Fruit fly (Drosophila melanogaster) whole organism, embryonic: Measurements from ENCODE around the gene rempA.

Source experiments
- Atf3 ChIP-seq: fragments of 200-800 bp; sonication (Bioruptor generic); optimal IDR thresholded peaks from 3 replicates; lab custom pipeline; 2016; ENCODE audit warnings: missing biosample characterization, missing genetic modification characterization
- Bgb ChIP-seq: fragments of 200-800 bp; sonication (Bioruptor generic); IDR thresholded peaks from 2 replicates; pipeline ENCODE4 v1.3.6; 2022; ENCODE audit warnings: missing biosample characterization, missing genetic modification characterization; ENCODE audit not compliant: partially characterized antibody
- BtbVII ChIP-seq: fragments of 200-800 bp; sonication (Bioruptor generic); optimal IDR thresholded peaks from 3 replicates; lab custom pipeline; 2017; ENCODE audit warnings: missing biosample characterization, mild to moderate bottlenecking, missing genetic modification characterization
- CG10366 ChIP-seq: fragments of 200-800 bp; sonication (Bioruptor generic); IDR thresholded peaks from 2 replicates; pipeline ENCODE4 v1.3.6; 2022; ENCODE audit warnings: missing biosample characterization, missing genetic modification characterization
- CG10654 ChIP-seq: fragments of 200-800 bp; sonication (Bioruptor generic); optimal IDR thresholded peaks from 2 replicates; lab custom pipeline; 2016; ENCODE audit warnings: missing biosample characterization, missing genetic modification characterization
- CG12071 ChIP-seq: fragments of 200-800 bp; sonication (Bioruptor generic); optimal IDR thresholded peaks from 3 replicates; lab custom pipeline; 2018; ENCODE audit warnings: missing biosample characterization, mild to moderate bottlenecking, missing genetic modification characterization
- CG12155 ChIP-seq: fragments of 200-800 bp; sonication (Bioruptor generic); optimal IDR thresholded peaks from 3 replicates; lab custom pipeline; 2016; ENCODE audit warnings: missing biosample characterization, missing genetic modification characterization
- CG12219 ChIP-seq: fragments of 200-800 bp; sonication (Bioruptor generic); optimal IDR thresholded peaks from 3 replicates; lab custom pipeline; 2018; ENCODE audit warnings: missing biosample characterization, mild to moderate bottlenecking, missing genetic modification characterization
- CG15073 ChIP-seq: fragments of 200-800 bp; sonication (Bioruptor generic); optimal IDR thresholded peaks from 2 replicates; lab custom pipeline; 2016; ENCODE audit warnings: missing biosample characterization, missing genetic modification characterization
- CG17359 ChIP-seq: fragments of 200-800 bp; sonication (Bioruptor generic); optimal IDR thresholded peaks from 3 replicates; lab custom pipeline; 2018; ENCODE audit warnings: missing biosample characterization, mild to moderate bottlenecking, missing genetic modification characterization, moderate library complexity
- CG18764 ChIP-seq: fragments of 200-800 bp; sonication (Bioruptor generic); optimal IDR thresholded peaks from 3 replicates; lab custom pipeline; 2016; ENCODE audit warnings: missing biosample characterization, missing genetic modification characterization
- CG2202 ChIP-seq: fragments of 200-800 bp; sonication (Bioruptor generic); optimal IDR thresholded peaks from 2 replicates; lab custom pipeline; 2018; ENCODE audit warnings: missing biosample characterization, mild to moderate bottlenecking, missing genetic modification characterization
- CG2678 ChIP-seq: fragments of 200-800 bp; sonication (Bioruptor generic); optimal IDR thresholded peaks from 3 replicates; lab custom pipeline; 2019; ENCODE audit warnings: missing biosample characterization, mild to moderate bottlenecking, missing genetic modification characterization, moderate library complexity
- CG2875 ChIP-seq: fragments of 200-800 bp; sonication (Bioruptor generic); optimal IDR thresholded peaks from 2 replicates; lab custom pipeline; 2017; ENCODE audit warnings: missing biosample characterization, mild to moderate bottlenecking, missing genetic modification characterization, missing genetic modification reagents
- CG32772 ChIP-seq: fragments of 200-800 bp; sonication (Bioruptor generic); IDR thresholded peaks from 2 replicates; pipeline ENCODE4 v1.3.6; 2022; ENCODE audit warnings: missing biosample characterization, missing genetic modification characterization
- CG4424 ChIP-seq: fragments of 200-800 bp; sonication (Bioruptor generic); optimal IDR thresholded peaks from 3 replicates; lab custom pipeline; 2016; ENCODE audit warnings: missing biosample characterization, missing genetic modification characterization
- CG4730 ChIP-seq: fragments of 200-800 bp; sonication (Bioruptor generic); IDR thresholded peaks from 2 replicates; pipeline ENCODE4 v1.3.6; 2022; ENCODE audit warnings: missing biosample characterization, missing genetic modification characterization
- CG5180 ChIP-seq: fragments of 200-800 bp; sonication (Bioruptor generic); optimal IDR thresholded peaks from 3 replicates; lab custom pipeline; 2017; ENCODE audit warnings: missing biosample characterization, missing genetic modification characterization, mild to moderate bottlenecking, moderate library complexity, missing genetic modification reagents
- CG5245 ChIP-seq: fragments of 200-800 bp; sonication (Bioruptor generic); optimal IDR thresholded peaks from 3 replicates; lab custom pipeline; 2016; ENCODE audit warnings: missing biosample characterization, missing genetic modification characterization
- CG5953 ChIP-seq: fragments of 200-800 bp; sonication (Bioruptor generic); IDR thresholded peaks from 2 replicates; pipeline ENCODE4 v1.3.6; 2022; ENCODE audit warnings: missing biosample characterization, missing genetic modification characterization
- CG6654 ChIP-seq: fragments of 200-800 bp; sonication (Bioruptor generic); optimal IDR thresholded peaks from 2 replicates; lab custom pipeline; 2017; ENCODE audit warnings: missing biosample characterization, mild to moderate bottlenecking, missing genetic modification characterization
- CG6683 ChIP-seq: fragments of 200-800 bp; sonication (Bioruptor generic); optimal IDR thresholded peaks from 2 replicates; lab custom pipeline; 2017; ENCODE audit warnings: missing biosample characterization, mild to moderate bottlenecking, missing genetic modification characterization, missing genetic modification reagents
- CG6813 ChIP-seq: fragments of 200-800 bp; sonication (Bioruptor generic); optimal IDR thresholded peaks from 2 replicates; lab custom pipeline; 2017; ENCODE audit warnings: missing biosample characterization, missing genetic modification characterization, mild to moderate bottlenecking, moderate library complexity, missing genetic modification reagents
- CG8281 ChIP-seq: fragments of 200-800 bp; sonication (Bioruptor generic); optimal IDR thresholded peaks from 2 replicates; lab custom pipeline; 2018; ENCODE audit warnings: missing biosample characterization, mild to moderate bottlenecking, missing genetic modification characterization, moderate library complexity
- D19A ChIP-seq: fragments of 200-800 bp; optimal IDR thresholded peaks from 3 replicates; lab custom pipeline; 2019; ENCODE audit warnings: missing biosample characterization, mild to moderate bottlenecking, missing genetic modification characterization, moderate library complexity
- Deaf1 ChIP-seq: fragments of 200-800 bp; optimal IDR thresholded peaks from 3 replicates; lab custom pipeline; 2019; ENCODE audit warnings: missing biosample characterization, mild to moderate bottlenecking, missing genetic modification characterization, moderate library complexity
- Dip2 ChIP-seq: fragments of 200-800 bp; sonication (Bioruptor generic); IDR thresholded peaks from 2 replicates; pipeline ENCODE4 v1.3.6; 2022; ENCODE audit warnings: missing biosample characterization, missing genetic modification characterization
- ERR ChIP-seq: fragments of 200-800 bp; sonication (Bioruptor generic); optimal IDR thresholded peaks from 2 replicates; lab custom pipeline; 2016; ENCODE audit warnings: missing biosample characterization, missing genetic modification characterization
- Fer2 ChIP-seq: fragments of 200-800 bp; sonication (Bioruptor generic); optimal IDR thresholded peaks from 2 replicates; lab custom pipeline; 2018; ENCODE audit warnings: missing biosample characterization, mild to moderate bottlenecking, missing genetic modification characterization, moderate library complexity
- Gug ChIP-seq: fragments of 200-800 bp; sonication (Bioruptor generic); IDR thresholded peaks from 4 replicates; pipeline ENCODE4 v1.3.6; 2022; ENCODE audit warnings: missing biosample characterization, missing genetic modification characterization
- NC2α ChIP-seq: fragments of 200-800 bp; sonication (Bioruptor generic); optimal IDR thresholded peaks from 2 replicates; lab custom pipeline; 2016; ENCODE audit warnings: missing biosample characterization, missing genetic modification characterization
- Oaz ChIP-seq: fragments of 200-800 bp; sonication (Bioruptor generic); IDR thresholded peaks from 2 replicates; pipeline ENCODE4 v1.3.6; 2022; ENCODE audit warnings: missing biosample characterization, missing genetic modification characterization
- Opbp ChIP-seq: fragments of 200-800 bp; sonication (Bioruptor generic); IDR thresholded peaks from 3 replicates; pipeline ENCODE4 v1.3.6; 2022; ENCODE audit warnings: missing biosample characterization, missing genetic modification characterization; ENCODE audit not compliant: partially characterized antibody
- Ptx1 ChIP-seq: fragments of 200-800 bp; sonication (Bioruptor generic); IDR thresholded peaks from 2 replicates; pipeline ENCODE4 v1.3.6; 2022; ENCODE audit warnings: missing biosample characterization, missing genetic modification characterization
- ase ChIP-seq: fragments of 200-800 bp; sonication (Bioruptor generic); IDR thresholded peaks from 3 replicates; pipeline ENCODE4 v1.3.6; 2022; ENCODE audit warnings: missing biosample characterization, missing genetic modification characterization
- ash1 ChIP-seq: fragments of 200-800 bp; sonication (Bioruptor generic); optimal IDR thresholded peaks from 2 replicates; lab custom pipeline; 2018; ENCODE audit warnings: missing biosample characterization, mild to moderate bottlenecking, missing genetic modification characterization
- bcd ChIP-seq: fragments of 200-800 bp; sonication (Bioruptor generic); optimal IDR thresholded peaks from 2 replicates; lab custom pipeline; 2017; ENCODE audit warnings: missing biosample characterization, mild to moderate bottlenecking, missing genetic modification characterization
- cg ChIP-seq: fragments of 200-800 bp; sonication (Bioruptor generic); optimal IDR thresholded peaks from 3 replicates; lab custom pipeline; 2019; ENCODE audit warnings: missing biosample characterization, mild to moderate bottlenecking, missing genetic modification characterization, moderate library complexity
- danr ChIP-seq: fragments of 200-800 bp; sonication (Bioruptor generic); IDR thresholded peaks from 2 replicates; pipeline ENCODE4 v1.3.6; 2022; ENCODE audit warnings: missing biosample characterization, missing genetic modification characterization
- eyg ChIP-seq: fragments of 200-800 bp; sonication (Bioruptor generic); optimal IDR thresholded peaks from 3 replicates; lab custom pipeline; 2016; ENCODE audit warnings: missing biosample characterization, missing genetic modification characterization
- grn ChIP-seq: fragments of 200-800 bp; sonication (Bioruptor generic); optimal IDR thresholded peaks from 3 replicates; lab custom pipeline; 2017; ENCODE audit warnings: missing biosample characterization, missing genetic modification characterization
- gro ChIP-seq: fragments of 200-800 bp; sonication (Bioruptor generic); optimal IDR thresholded peaks from 2 replicates; lab custom pipeline; 2016; ENCODE audit warnings: missing biosample characterization, missing genetic modification characterization
- her ChIP-seq: fragments of 200-800 bp; sonication (Bioruptor generic); optimal IDR thresholded peaks from 2 replicates; lab custom pipeline; 2016; ENCODE audit warnings: missing biosample characterization, missing genetic modification characterization
- jigr1 ChIP-seq: fragments of 200-800 bp; sonication (Bioruptor generic); IDR thresholded peaks from 3 replicates; pipeline ENCODE4 v1.3.6; 2022; ENCODE audit warnings: missing biosample characterization, missing genetic modification characterization
- mirr ChIP-seq: fragments of 200-800 bp; sonication (Bioruptor generic); optimal IDR thresholded peaks from 3 replicates; lab custom pipeline; 2018; ENCODE audit warnings: missing biosample characterization, mild to moderate bottlenecking, missing genetic modification characterization
- nerfin-2 ChIP-seq: fragments of 200-800 bp; sonication (Bioruptor generic); IDR thresholded peaks from 2 replicates; pipeline ENCODE4 v1.3.6; 2022; ENCODE audit warnings: missing biosample characterization, missing genetic modification characterization; ENCODE audit not compliant: partially characterized antibody
- pros ChIP-seq: fragments of 200-800 bp; sonication (Bioruptor generic); optimal IDR thresholded peaks from 3 replicates; lab custom pipeline; 2019; ENCODE audit warnings: missing biosample characterization, mild to moderate bottlenecking, missing genetic modification characterization, moderate library complexity
- sens ChIP-seq: fragments of 200-800 bp; sonication (Bioruptor generic); peaks from one replicate; lab custom pipeline; 2016; ENCODE audit warnings: missing biosample characterization, missing genetic modification characterization
- stwl ChIP-seq: fragments of 200-800 bp; sonication (Bioruptor generic); optimal IDR thresholded peaks from 3 replicates; lab custom pipeline; 2018; ENCODE audit warnings: missing biosample characterization, mild to moderate bottlenecking, missing genetic modification characterization, moderate library complexity
- vfl ChIP-seq: fragments of 200-800 bp; sonication (Bioruptor generic); optimal IDR thresholded peaks from 2 replicates; lab custom pipeline; 2016; ENCODE audit warnings: missing biosample characterization, missing genetic modification characterization
- zen ChIP-seq: fragments of 200-800 bp; sonication (Bioruptor generic); optimal IDR thresholded peaks from 3 replicates; lab custom pipeline; 2018; ENCODE audit warnings: missing biosample characterization, mild to moderate bottlenecking, missing genetic modification characterization, moderate library complexity
- zfh2 ChIP-seq: fragments of 200-800 bp; sonication (Bioruptor generic); optimal IDR thresholded peaks from 2 replicates; lab custom pipeline; 2016; ENCODE audit warnings: missing biosample characterization, missing genetic modification characterization

Gene rempA

dm6 chr2L:568030-568429 lies 7.9 kb upstream of the rempA start, which contains the start of the genes Nle and Sf3b1 (continued):
- TF ChIP-seq CG12071 (GFP tag; lab: Kevin White, UChicago): no peak
- peak; percentile 67 for TF ChIP-seq vfl (GFP tag; lab: Kevin White, UChicago)
- peak; percentile 88 for TF ChIP-seq Opbp (GFP tag; lab: Robert Waterston, UW)
- TF ChIP-seq CG8281: no peak
- peak; percentile 37 for TF ChIP-seq zfh2 (GFP tag; lab: Kevin White, UChicago)
- no peak for TF ChIP-seq eyg (GFP tag; lab: Kevin White, UChicago)
- peak; percentile 80 for TF ChIP-seq nerfin-2 (GFP tag; lab: Robert Waterston, UW)
- TF ChIP-seq CG6813 (GFP tag; lab: Kevin White, UChicago): no peak
- no peak for TF ChIP-seq danr (GFP tag; lab: Robert Waterston, UW)
- TF ChIP-seq CG2202 (tag; lab: Kevin White, UChicago): peak; percentile 8
- 0 out of 2 replicates have a peak, but pooled peaks have one; percentile 19 for TF ChIP-seq Ptx1 (GFP tag; lab: Robert Waterston, UW)
- no peak for TF ChIP-seq Dip2 (GFP tag; lab: Robert Waterston, UW)
- no peak for TF ChIP-seq Oaz (GFP tag; lab: Robert Waterston, UW)
- TF ChIP-seq CG12219 (GFP tag; lab: Kevin White, UChicago): no peak
- no peak for TF ChIP-seq her (GFP tag; lab: Kevin White, UChicago)
- no peak for TF ChIP-seq CG6683
- no peak for TF ChIP-seq ERR (GFP tag; lab: Kevin White, UChicago)
- TF ChIP-seq CG6654 (GFP tag; lab: Kevin White, UChicago): no peak
- peak; percentile 27; the same call in 1 of the 4 replicates for TF ChIP-seq Gug (GFP tag; lab: Robert Waterston, UW)
- TF ChIP-seq CG4424 (GFP tag; lab: Kevin White, UChicago): peak; percentile 54
- TF ChIP-seq CG4730 (GFP tag; lab: Robert Waterston, UW): no peak
- TF ChIP-seq CG2875 (GFP tag; lab: Kevin White, UChicago): no peak
- peak; percentile 53 for TF ChIP-seq Fer2 (tag; lab: Kevin White, UChicago)
- peak; percentile 37 for TF ChIP-seq CG12155 (GFP tag; lab: Kevin White, UChicago)
- TF ChIP-seq ash1 (GFP tag; lab: Kevin White, UChicago): no peak
- TF ChIP-seq bcd (GFP tag; lab: Kevin White, UChicago): no peak
- peak; percentile 89 for TF ChIP-seq Bgb
- no peak for TF ChIP-seq D19A (tag; lab: Kevin White, UChicago)
- TF ChIP-seq Atf3 (GFP tag; lab: Kevin White, UChicago): peak; percentile 12
- no peak for TF ChIP-seq CG5953 (GFP tag; lab: Robert Waterston, UW)
- peak; percentile 8; the same call in 1 of the 2 replicates for TF ChIP-seq CG10366 (GFP tag; lab: Robert Waterston, UW)
- TF ChIP-seq CG15073 (GFP tag; lab: Kevin White, UChicago): no peak
- peak; percentile 39 for TF ChIP-seq CG17359 (tag; lab: Kevin White, UChicago)
- TF ChIP-seq mirr (GFP tag; lab: Kevin White, UChicago): peak; percentile 45
- no peak for TF ChIP-seq BtbVII (GFP tag; lab: Kevin White, UChicago)
- TF ChIP-seq CG18764 (GFP tag; lab: Kevin White, UChicago): no peak
- peak; percentile 48 for TF ChIP-seq zen (tag; lab: Kevin White, UChicago)
- peak; percentile 56 for TF ChIP-seq gro
- TF ChIP-seq cg (GFP tag; lab: Kevin White, UChicago): no peak
- no peak for TF ChIP-seq Deaf1 (tag; lab: Kevin White, UChicago)
- TF ChIP-seq grn (GFP tag; lab: Kevin White, UChicago): no peak
- TF ChIP-seq CG5180 (GFP tag; lab: Kevin White, UChicago): peak; percentile 99
- no peak for TF ChIP-seq CG2678
- peak; percentile 91 for TF ChIP-seq stwl (tag; lab: Kevin White, UChicago)
- TF ChIP-seq pros (GFP tag; lab: Kevin White, UChicago): no peak
- peak; percentile 23; the same call in 1 of the 2 replicates for TF ChIP-seq CG32772
- TF ChIP-seq sens (GFP tag; lab: Kevin White, UChicago): peak; percentile 80
- TF ChIP-seq jigr1: no peak
- no peak for TF ChIP-seq ase (GFP tag; lab: Robert Waterston, UW)
- TF ChIP-seq NC2α: no peak
- TF ChIP-seq CG5245: no peak
- peak; percentile 50 for TF ChIP-seq CG10654
